Fruit fly (Drosophila melanogaster) Kc167 (cell line): ENCODE data around the gene Egfrap.

ENCODE experiments used
- Myc ChIP-seq: fragments of >200 bp; optimal IDR thresholded peaks from 2 replicates; lab custom pipeline; 2017; ENCODE audit warnings: missing external identifiers
- Sin3A ChIP-seq: fragments of >200 bp; optimal IDR thresholded peaks from 2 replicates; lab custom pipeline; 2018; ENCODE audit warnings: missing external identifiers
- h ChIP-seq: fragments of >200 bp; optimal IDR thresholded peaks from 3 replicates; lab custom pipeline; 2018; ENCODE audit warnings: missing external identifiers
- insv ChIP-seq: fragments of >200 bp; optimal IDR thresholded peaks from 3 replicates; lab custom pipeline; 2018; ENCODE audit warnings: missing external identifiers
- psq ChIP-seq: fragments of >200 bp; optimal IDR thresholded peaks from 2 replicates; lab custom pipeline; 2017; ENCODE audit warnings: missing external identifiers
- ttk ChIP-seq: sonication (Bioruptor generic); optimal IDR thresholded peaks from 2 replicates; lab custom pipeline; 2017; ENCODE audit warnings: missing external identifiers

Gene Egfrap

DNA sequence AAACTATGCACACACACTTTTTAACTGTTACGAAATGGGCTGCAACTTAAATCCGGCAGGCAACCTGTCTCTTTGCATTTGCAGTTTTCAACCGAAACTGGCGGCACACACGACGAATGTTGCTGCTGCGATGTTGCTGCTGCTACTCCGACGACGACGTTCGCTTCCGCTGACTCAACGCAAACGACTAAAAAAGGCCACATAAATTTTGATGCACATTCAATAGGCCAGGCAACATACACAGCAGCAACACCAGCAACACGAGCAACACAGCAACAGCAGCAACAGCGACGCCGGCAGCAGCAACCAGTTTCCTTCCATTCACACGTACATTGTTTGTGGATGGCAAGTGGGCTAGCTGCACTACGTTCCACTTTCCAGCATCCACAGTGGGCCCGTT lies at the start of gene Egfrap:
TSS of gene Egfrap (minus strand) at position 192 of the 400 bp plus-strand sequence.
- no peak for TF ChIP-seq Sin3A
- no peak for TF ChIP-seq insv
- TF ChIP-seq ttk (lab: Kevin White, UChicago): no peak
- no peak for TF ChIP-seq Myc (lab: Kevin White, UChicago)
- TF ChIP-seq psq (lab: Kevin White, UChicago): no peak
- TF ChIP-seq h: no peak

DNA sequence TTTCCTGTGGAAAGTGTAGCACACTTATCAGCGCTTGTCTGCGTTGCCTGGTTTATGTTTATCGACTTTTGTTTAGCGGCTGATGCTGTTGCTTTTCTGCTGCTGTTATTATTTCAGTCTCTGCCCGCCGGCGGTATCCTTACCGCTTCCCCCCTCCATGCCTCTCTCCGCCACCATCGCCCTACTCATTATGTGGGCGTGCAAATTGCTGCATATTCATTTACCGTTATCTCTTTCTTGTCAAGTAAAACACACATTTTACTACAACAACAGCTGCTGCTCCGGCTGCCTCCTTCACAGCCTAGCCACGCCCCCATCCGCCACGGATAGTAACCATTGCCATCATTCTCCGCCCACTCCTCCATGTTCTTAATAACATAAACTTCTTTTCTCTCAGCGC lies 49.4 kb upstream of the Egfrap start:
- TF ChIP-seq ttk (lab: Kevin White, UChicago) (no peak), h (no peak), psq (lab: Kevin White, UChicago) (no peak), Sin3A (no peak), Myc (lab: Kevin White, UChicago) (no peak), insv (no peak)

DNA sequence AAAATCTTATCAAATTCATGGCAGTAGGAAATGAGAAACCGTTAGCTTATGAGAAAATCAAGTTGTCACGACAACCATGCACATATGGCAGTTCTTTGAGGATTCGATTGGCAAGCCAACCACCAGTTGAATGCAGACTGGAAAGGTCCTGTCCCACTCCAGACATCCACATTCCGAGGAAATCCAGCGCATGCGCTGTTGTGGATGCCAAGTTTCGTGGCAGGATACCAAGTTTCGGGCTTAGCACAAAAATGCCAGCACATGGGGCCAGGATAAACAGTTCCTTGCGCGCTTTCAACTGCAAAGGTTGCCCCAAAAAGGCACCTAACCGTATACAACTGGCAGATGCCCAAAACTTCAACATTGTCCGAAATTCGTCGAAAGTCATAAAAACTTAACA lies 46.5 kb upstream of the Egfrap start, which contains the start of gene PVRAP:
TSS of gene PVRAP (plus strand) at position 273 of the 400 bp plus-strand sequence.
- no peak for TF ChIP-seq Sin3A
- no peak for TF ChIP-seq insv
- no peak for TF ChIP-seq psq (lab: Kevin White, UChicago)
- no peak for TF ChIP-seq ttk (lab: Kevin White, UChicago)
- no peak for TF ChIP-seq h
- no peak for TF ChIP-seq Myc (lab: Kevin White, UChicago)

DNA sequence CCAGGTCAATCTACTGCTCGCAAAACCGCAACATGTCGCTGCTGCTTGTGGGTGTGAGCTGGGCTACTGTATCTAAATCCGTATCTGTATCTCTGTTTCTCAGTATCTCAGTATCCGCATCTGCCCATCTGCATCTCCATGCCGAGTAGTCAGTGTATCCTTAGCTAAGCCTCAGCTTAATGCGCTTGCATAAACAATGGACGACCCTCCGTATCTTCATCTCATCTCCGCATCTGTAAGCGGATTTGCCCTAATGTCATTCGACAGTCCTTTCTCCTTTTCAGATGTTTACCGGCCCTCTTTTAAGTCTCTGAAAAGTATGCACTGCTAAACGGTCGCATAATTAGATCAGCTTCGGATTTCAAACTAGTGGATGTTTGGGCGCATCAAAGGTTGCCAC lies 46.1 kb upstream of the Egfrap start:
- TF ChIP-seq h: no peak
- TF ChIP-seq Myc (lab: Kevin White, UChicago): no peak
- no peak for TF ChIP-seq Sin3A
- TF ChIP-seq psq (lab: Kevin White, UChicago): no peak
- no peak for TF ChIP-seq ttk (lab: Kevin White, UChicago)
- TF ChIP-seq insv: no peak

DNA sequence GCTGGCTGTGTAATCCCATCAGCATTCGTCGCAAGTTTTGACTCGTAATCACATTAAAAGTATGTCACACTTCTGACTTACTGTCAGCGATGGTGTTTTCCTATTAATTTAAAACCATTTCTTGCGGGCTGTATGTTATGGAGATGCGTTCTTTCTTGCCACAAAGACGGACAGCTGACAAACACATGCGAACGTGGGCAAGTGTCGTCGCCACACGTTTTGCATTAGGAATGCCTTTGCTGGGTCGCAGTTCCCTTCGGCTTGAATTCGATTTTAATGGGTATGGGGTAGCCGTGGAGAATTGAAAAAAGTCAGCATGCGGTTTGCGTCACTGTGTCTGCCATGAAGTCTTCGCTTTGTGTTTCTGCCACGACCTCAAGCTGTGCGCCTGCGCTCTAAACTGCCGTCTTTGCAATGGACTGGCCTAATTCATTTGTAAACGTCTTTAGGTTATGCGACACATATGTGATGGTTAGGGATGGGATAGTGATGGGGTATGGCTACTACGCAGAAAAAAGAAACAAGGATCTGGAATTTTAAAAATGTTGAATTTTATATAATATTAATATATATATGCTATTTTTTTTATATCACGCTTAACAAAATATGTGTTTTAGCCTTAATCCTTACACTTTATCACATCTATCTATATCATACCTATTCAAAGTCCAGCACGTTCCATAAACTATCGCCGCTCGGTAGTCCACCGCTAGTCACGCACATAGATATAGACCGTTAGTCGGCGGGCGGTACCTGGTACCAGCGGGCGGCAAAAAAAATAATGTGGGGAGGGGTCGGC lies 43.4 kb upstream of the Egfrap start:
- TF ChIP-seq ttk (lab: Kevin White, UChicago) (no peak), psq (lab: Kevin White, UChicago) (no peak), Sin3A (no peak), Myc (lab: Kevin White, UChicago) (no peak), insv (no peak), h (no peak)

DNA sequence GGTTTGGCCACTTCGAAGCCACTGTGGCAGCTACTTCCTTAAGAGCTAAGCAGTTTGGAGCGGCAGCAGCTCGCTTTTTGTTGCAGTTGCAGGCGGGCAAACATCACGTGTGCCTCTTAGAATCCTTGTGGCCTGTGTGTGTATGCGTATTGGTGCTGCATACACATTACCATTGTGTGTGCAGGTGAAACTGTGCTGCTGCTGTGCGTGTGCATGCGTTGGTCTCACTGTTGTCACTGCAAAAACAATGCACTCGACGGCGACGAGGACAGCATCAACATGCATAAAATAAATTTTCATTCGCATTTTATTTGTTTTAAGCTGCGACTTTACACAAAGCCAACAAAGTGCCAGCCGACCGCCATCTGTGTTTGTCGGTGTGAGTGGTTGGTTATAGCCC lies 42.5 kb upstream of the Egfrap start:
- TF ChIP-seq Sin3A (no peak), insv (no peak), psq (lab: Kevin White, UChicago) (no peak), Myc (lab: Kevin White, UChicago) (no peak), h (no peak), ttk (lab: Kevin White, UChicago) (no peak)

DNA sequence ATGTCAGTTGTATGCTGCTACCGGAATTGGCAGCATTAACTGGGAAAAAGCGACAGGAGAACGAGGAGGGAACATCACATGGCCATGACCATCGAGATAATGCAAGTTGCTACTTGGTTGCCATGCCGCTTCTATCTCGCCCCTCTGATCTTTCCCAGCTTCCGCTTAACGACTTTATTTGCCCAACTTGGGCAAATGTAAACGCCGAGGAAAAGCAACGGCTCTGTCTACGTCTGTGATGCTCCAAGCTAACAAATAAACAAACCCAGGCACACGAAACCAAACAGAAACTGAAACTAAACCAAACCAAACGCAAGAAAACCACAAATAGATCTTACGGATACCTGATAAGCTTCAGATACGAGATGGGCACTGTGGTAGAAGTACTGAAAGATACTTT lies 41.8 kb upstream of the Egfrap start:
- no peak for TF ChIP-seq psq (lab: Kevin White, UChicago)
- TF ChIP-seq h: no peak
- no peak for TF ChIP-seq ttk (lab: Kevin White, UChicago)
- TF ChIP-seq insv: no peak
- no peak for TF ChIP-seq Sin3A
- TF ChIP-seq Myc (lab: Kevin White, UChicago): no peak

DNA sequence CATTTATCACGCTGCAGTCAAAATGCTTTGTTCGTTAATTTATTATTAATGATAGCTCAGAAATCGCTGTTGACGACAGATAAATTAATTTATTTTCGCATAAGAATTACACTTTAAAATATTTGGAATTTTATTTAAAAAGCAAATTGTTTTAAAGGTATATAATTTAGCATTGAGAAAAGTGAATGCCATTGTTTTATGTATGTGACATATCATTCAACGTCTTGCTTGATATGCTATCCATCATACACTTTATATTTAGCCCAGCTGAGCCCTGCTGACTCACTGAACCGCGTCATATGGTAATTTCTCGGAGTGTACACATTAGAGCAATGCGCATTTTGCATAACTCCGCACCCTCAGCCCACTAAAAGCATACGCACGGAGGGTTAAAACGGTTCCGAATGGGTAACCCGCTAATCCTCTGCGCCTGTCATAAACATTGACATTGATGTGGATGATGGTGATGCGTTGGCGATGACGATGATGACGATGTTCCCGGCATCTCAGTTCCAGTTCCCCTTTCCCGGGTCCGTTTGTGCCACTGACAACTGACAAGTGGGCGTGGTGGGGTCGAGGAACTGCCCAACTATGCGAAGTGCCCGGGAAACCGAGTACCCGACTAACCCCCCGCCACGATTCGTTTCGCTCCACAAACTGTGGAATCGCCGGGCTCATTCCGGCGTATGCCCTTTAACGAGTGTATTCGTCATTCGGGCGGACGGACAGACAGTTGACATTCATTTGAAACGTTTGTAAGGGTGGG lies 39.1 kb upstream of the Egfrap start:
- TF ChIP-seq Sin3A (no peak), Myc (lab: Kevin White, UChicago) (no peak), insv (no peak), ttk (lab: Kevin White, UChicago) (no peak), psq (lab: Kevin White, UChicago) (no peak), h (no peak)

DNA sequence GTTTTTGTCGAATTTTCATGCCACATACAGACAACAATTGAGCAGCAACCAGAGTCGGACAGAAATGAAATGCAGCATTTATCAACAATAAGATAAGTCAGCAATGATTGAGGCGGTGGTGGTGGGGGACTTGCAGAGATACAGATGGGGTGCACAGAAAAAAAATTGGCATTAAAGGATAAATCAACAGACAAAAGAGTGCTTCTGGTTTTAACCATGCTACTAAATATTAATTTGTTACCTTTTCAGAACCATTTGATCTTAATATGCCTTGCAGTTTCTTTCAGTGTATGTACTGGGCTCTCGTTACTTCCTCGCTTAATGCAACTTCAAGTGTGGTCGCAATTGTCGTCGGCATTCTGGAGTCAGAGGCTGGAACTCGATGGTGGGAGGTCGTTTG lies 38.2 kb upstream of the Egfrap start:
- TF ChIP-seq insv (no peak), ttk (lab: Kevin White, UChicago) (no peak), Myc (lab: Kevin White, UChicago) (no peak), psq (lab: Kevin White, UChicago) (no peak), Sin3A (no peak), h (no peak)

DNA sequence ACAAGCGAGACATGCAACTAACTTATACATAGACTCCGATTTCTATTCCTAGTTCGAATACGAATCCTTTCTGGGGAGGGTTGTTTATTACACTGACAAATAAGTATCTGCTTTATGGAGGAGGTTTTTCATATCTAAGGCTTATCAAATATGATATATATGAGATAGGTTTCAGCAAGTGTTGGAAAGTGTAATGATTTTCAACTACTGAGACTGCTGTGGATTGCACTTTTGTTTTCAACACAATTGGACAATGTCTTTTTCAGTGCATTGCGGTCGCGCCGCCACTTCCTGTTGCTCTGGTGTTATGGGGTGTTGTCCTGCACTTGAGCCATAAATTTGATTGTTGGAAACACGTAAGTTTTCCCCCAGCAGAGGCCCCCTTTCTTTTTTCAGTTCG lies 37.2 kb upstream of the Egfrap start:
- TF ChIP-seq Myc (lab: Kevin White, UChicago): no peak
- TF ChIP-seq psq (lab: Kevin White, UChicago): no peak
- no peak for TF ChIP-seq ttk (lab: Kevin White, UChicago)
- no peak for TF ChIP-seq Sin3A
- no peak for TF ChIP-seq h
- no peak for TF ChIP-seq insv

DNA sequence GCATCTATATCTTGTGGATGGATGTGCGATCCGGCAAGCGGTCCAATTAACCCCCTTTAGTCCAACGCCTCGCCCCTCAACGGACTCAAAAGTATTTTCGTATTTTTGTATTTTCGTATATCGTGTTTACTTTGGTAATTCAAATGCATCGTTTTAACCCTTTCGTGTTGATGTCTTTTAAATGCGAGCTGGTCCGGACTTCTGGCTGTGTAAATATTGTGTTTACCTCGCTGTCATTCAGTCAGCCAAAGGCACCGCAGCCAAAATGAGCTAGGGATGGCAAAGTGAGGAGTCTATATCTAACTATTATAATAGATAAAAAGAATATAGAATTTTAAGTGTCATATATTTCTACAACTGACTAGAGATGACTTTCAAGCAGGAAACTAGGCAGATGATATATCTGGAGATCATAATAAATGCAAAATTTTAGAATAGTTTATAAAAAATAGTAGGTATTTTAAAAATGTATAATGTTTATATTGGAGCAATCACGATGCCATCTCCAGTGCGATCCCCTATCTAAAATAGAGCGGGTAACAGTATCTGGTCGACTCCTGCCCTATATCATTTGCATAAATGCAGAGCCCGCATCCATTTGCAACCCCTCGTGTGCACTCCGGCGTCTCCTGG lies 33.3 kb upstream of the Egfrap start:
- TF ChIP-seq h (no peak), Myc (lab: Kevin White, UChicago) (no peak), psq (lab: Kevin White, UChicago) (no peak), insv (no peak), ttk (lab: Kevin White, UChicago) (no peak)

DNA sequence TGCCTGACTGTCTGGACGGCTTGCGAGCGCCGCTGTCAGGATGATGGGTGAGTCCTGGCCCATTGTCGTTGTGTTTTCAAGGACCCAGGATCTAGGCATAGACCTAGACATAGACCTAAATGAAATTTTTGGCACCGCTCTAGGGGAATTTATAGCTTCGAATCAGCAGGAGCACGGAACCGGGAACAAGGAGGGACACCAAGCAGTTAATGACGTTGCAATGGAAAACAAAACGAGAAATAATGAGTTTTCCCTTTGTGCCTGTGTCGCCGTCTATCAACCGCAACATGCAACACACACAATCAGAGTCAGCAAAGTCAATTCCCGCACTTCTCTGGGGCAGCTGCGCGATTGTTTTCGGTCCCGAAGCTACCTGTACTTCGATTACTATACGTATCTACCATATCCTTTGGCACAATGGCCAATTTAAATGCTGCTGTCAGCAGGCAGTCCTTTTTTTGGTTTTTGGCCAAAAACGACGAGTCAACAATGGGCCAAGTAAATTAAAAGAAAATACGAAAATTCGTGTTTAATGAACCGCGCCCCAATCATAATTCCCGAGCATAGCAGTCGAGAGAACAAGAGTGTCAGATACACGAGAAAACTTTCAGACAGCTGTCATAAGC lies 32.6 kb upstream of the Egfrap start:
- TF ChIP-seq psq (lab: Kevin White, UChicago) (no peak), Myc (lab: Kevin White, UChicago) (no peak), Sin3A (no peak), insv (no peak), h (no peak), ttk (lab: Kevin White, UChicago) (no peak)
